Worm (Caenorhabditis elegans) whole organism, L3 larva: Measurements from ENCODE around the gene yars-2.
A peak's percentile ranks its signal among the peaks of the same experiment; 100 is the strongest.

Experiments
- aly-2 ChIP-seq: fragments of 150-350 bp; optimal IDR thresholded peaks from 2 replicates; lab custom pipeline; 2014; ENCODE audit warnings: missing biosample characterization, missing genetic modification characterization
- ama-1 ChIP-seq: fragments of 150-350 bp; optimal IDR thresholded peaks from 2 replicates; lab custom pipeline; 2018
- ceh-16 ChIP-seq: sonication (generic microtip); optimal IDR thresholded peaks from 2 replicates; lab custom pipeline; 2017; ENCODE audit warnings: missing biosample characterization, missing genetic modification characterization
- ceh-82 ChIP-seq: fragments of 150-350 bp; optimal IDR thresholded peaks from 2 replicates; lab custom pipeline; 2014; ENCODE audit warnings: missing biosample characterization, missing genetic modification characterization
- daf-12 ChIP-seq: fragments of 150-350 bp; optimal IDR thresholded peaks from 2 replicates; lab custom pipeline; 2014; ENCODE audit warnings: missing biosample characterization, missing genetic modification reagents, missing genetic modification characterization
- egl-27 ChIP-seq: sonication (generic microtip); optimal IDR thresholded peaks from 4 replicates; lab custom pipeline; 2017; ENCODE audit warnings: missing biosample characterization, missing genetic modification reagents, missing genetic modification characterization
- egl-5 ChIP-seq: fragments of 150-350 bp; optimal IDR thresholded peaks from 2 replicates; lab custom pipeline; 2017; ENCODE audit warnings: missing biosample characterization, missing genetic modification reagents, missing genetic modification characterization, inconsistent platforms
- elt-1 ChIP-seq: fragments of 150-350 bp; optimal IDR thresholded peaks from 2 replicates; lab custom pipeline; 2014; ENCODE audit warnings: missing biosample characterization, missing genetic modification characterization
- elt-2 ChIP-seq: sonication (generic microtip); optimal IDR thresholded peaks from 2 replicates; lab custom pipeline; 2016; ENCODE audit warnings: missing genetic modification reagents, mild to moderate bottlenecking, missing genetic modification characterization, missing compliant biosample characterization
- elt-3 ChIP-seq, 3 experiments: fragments of 150-350 bp in 1 of 3; sonication (generic microtip) in 2 of 3; optimal IDR thresholded peaks; 2 replicates in 2 of 3; 4 replicates in 1 of 3; lab custom pipeline; 2014 to 2017; ENCODE audit warnings: missing biosample characterization in 3 of 3, missing genetic modification characterization in 3 of 3
- fkh-10 ChIP-seq: sonication (generic microtip); optimal IDR thresholded peaks from 2 replicates; lab custom pipeline; 2017; ENCODE audit warnings: missing biosample characterization, missing genetic modification reagents, missing genetic modification characterization
- fkh-2 ChIP-seq: fragments of 150-350 bp; optimal IDR thresholded peaks from 2 replicates; lab custom pipeline; 2014; ENCODE audit warnings: missing biosample characterization, missing genetic modification reagents, missing genetic modification characterization
- fos-1 ChIP-seq: fragments of 150-350 bp; optimal IDR thresholded peaks from 2 replicates; lab custom pipeline; 2014; ENCODE audit warnings: missing biosample characterization, missing genetic modification characterization
- hmg-11 ChIP-seq: sonication (generic microtip); optimal IDR thresholded peaks from 2 replicates; lab custom pipeline; 2016; ENCODE audit warnings: missing genetic modification characterization, missing compliant biosample characterization
- lin-39 ChIP-seq: fragments of 150-350 bp; optimal IDR thresholded peaks from 2 replicates; lab custom pipeline; 2018; ENCODE audit warnings: missing biosample characterization, missing genetic modification reagents, missing genetic modification characterization
- lsy-12 ChIP-seq: sonication (generic microtip); optimal IDR thresholded peaks from 2 replicates; lab custom pipeline; 2016; ENCODE audit warnings: mild to moderate bottlenecking, missing genetic modification characterization, missing compliant biosample characterization
- mdl-1 ChIP-seq: fragments of 150-350 bp; optimal IDR thresholded peaks from 2 replicates; lab custom pipeline; 2014; ENCODE audit warnings: missing biosample characterization, missing genetic modification characterization
- nfya-1 ChIP-seq: sonication (generic microtip); optimal IDR thresholded peaks from 2 replicates; lab custom pipeline; 2017; ENCODE audit warnings: missing genetic modification characterization, mild to moderate bottlenecking, missing compliant biosample characterization, antibody characterized with exemption, moderate library complexity; ENCODE audit not compliant: insufficient read depth
- nhr-12 ChIP-seq: fragments of 150-350 bp; optimal IDR thresholded peaks from 2 replicates; lab custom pipeline; 2014; ENCODE audit warnings: missing biosample characterization, missing genetic modification characterization
- nhr-25 ChIP-seq: sonication (generic microtip); optimal IDR thresholded peaks from 2 replicates; lab custom pipeline; 2017; ENCODE audit warnings: missing biosample characterization, missing genetic modification characterization
- nhr-28 ChIP-seq: fragments of 150-350 bp; optimal IDR thresholded peaks from 2 replicates; lab custom pipeline; 2014; ENCODE audit warnings: missing biosample characterization, missing genetic modification characterization
- pha-4 ChIP-seq: fragments of 150-350 bp; optimal IDR thresholded peaks from 2 replicates; lab custom pipeline; 2014; ENCODE audit warnings: missing biosample characterization, missing genetic modification reagents, missing genetic modification characterization
- pqm-1 ChIP-seq: fragments of 150-350 bp; optimal IDR thresholded peaks from 2 replicates; lab custom pipeline; 2017; ENCODE audit warnings: missing biosample characterization, missing genetic modification characterization, inconsistent platforms
- sea-2 ChIP-seq: fragments of 150-350 bp; sonication (generic microtip); optimal IDR thresholded peaks from 4 replicates; lab custom pipeline; 2014; ENCODE audit warnings: missing biosample characterization, missing genetic modification reagents, missing genetic modification characterization
- skn-1 ChIP-seq: fragments of 150-350 bp; optimal IDR thresholded peaks from 2 replicates; lab custom pipeline; 2014; ENCODE audit warnings: missing biosample characterization, missing genetic modification characterization
- snpc-4 ChIP-seq: fragments of 150-350 bp; optimal IDR thresholded peaks from 2 replicates; lab custom pipeline; 2014; ENCODE audit warnings: missing biosample characterization, missing genetic modification characterization
- tbx-2 ChIP-seq: sonication (generic microtip); optimal IDR thresholded peaks from 2 replicates; lab custom pipeline; 2016; ENCODE audit warnings: mild to moderate bottlenecking, missing genetic modification characterization, missing compliant biosample characterization
- unc-62 ChIP-seq: fragments of 150-350 bp; sonication (generic microtip); optimal IDR thresholded peaks from 4 replicates; lab custom pipeline; 2014; ENCODE audit warnings: missing biosample characterization, missing genetic modification reagents, missing genetic modification characterization

yars-2 gene

ce11 chrIV:4686898-4687297 is 25.5 kb downstream of the yars-2 start:
- no peak for TF ChIP-seq aly-2 (tag; lab: Kevin White, UChicago)
- TF ChIP-seq nhr-25 (tag; lab: Kevin White, UChicago) = peak; percentile 48
- peak; percentile 18 for TF ChIP-seq elt-1

- TF ChIP-seq nfya-1 (tag; lab: Kevin White, UChicago) (peak; percentile 83), pqm-1 (tag; lab: Kevin White, UChicago) (no peak)
Observed at ce11 chrIV:4686291-4686830, 26.1 kb downstream of the yars-2 start.

DNA sequence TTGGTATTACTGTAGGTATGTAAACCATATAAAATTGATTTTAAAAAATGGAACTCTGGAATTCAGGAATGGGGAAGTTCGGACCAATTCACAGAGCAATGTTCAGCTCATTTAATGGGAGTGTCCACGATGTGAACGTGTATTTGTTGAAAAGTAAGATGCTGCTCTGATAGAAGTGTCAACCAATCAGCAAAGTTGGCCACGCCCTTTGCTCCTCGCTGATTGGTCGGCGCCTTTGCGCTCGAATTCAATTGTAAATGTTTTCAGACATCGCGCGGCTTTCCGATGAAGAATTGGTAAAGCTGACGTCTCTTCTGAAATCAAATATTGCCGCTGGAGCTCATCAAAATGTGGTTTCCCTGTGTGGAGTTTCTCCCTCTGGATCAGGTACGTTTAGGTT is 29.3 kb downstream of the yars-2 start:
- TF ChIP-seq tbx-2 (tag; lab: Kevin White, UChicago) (no peak), unc-62 (GFP tag; lab: Kevin White, UChicago) (no peak), nfya-1 (tag; lab: Kevin White, UChicago) (peak; percentile 59)

- TF ChIP-seq nhr-25 (tag; lab: Kevin White, UChicago) = no peak
- no peak for TF ChIP-seq elt-1
- TF ChIP-seq tbx-2 (tag; lab: Kevin White, UChicago) = no peak
- TF ChIP-seq sea-2 (GFP tag; lab: Kevin White, UChicago) = no peak
- no peak for TF ChIP-seq pha-4 (tag; lab: Kevin White, UChicago)
- TF ChIP-seq nhr-28 (tag; lab: Kevin White, UChicago) = no peak
- TF ChIP-seq aly-2 (tag; lab: Kevin White, UChicago) = no peak
- TF ChIP-seq ceh-82 (tag; lab: Kevin White, UChicago) = no peak
- no peak for TF ChIP-seq mdl-1
- no peak for TF ChIP-seq fos-1 (tag; lab: Kevin White, UChicago)
- no peak for TF ChIP-seq elt-3 (tag; optimal IDR thresholded peaks at IDR 0.05; lab: Kevin White, UChicago)
- TF ChIP-seq ceh-16 (tag; lab: Kevin White, UChicago) = no peak
- no peak for TF ChIP-seq pqm-1 (tag; lab: Kevin White, UChicago)
- TF ChIP-seq, all 47 proteins: peak for 0
Observed at ce11 chrIV:4678718-4679117, 33.7 kb downstream of the yars-2 start, which contains the start of gene kin-36. Gene kin-36, plus strand, starts transcription at chrIV:4679018.

DNA sequence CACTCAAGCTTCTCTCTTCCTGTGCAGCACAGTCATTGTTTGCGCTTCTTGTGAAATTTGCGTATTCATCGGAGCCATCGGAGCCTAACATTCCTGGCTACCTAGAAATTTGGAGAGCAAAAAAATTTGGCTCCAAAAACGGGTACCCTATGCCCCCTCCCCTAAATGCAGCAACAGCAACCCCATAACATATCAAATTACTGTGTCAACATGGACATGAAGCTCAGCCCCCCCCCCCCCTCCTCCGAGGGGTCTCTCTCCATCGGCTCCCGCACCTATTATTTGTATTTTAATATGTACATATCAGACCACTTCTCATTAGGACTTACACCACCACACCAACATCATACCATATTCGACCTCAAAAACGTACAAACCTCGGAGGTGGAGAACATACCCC is 38.1 kb downstream of the yars-2 start:
- TF ChIP-seq ama-1 = no peak
- peak; percentile 26 for TF ChIP-seq pha-4 (tag; lab: Kevin White, UChicago)

DNA sequence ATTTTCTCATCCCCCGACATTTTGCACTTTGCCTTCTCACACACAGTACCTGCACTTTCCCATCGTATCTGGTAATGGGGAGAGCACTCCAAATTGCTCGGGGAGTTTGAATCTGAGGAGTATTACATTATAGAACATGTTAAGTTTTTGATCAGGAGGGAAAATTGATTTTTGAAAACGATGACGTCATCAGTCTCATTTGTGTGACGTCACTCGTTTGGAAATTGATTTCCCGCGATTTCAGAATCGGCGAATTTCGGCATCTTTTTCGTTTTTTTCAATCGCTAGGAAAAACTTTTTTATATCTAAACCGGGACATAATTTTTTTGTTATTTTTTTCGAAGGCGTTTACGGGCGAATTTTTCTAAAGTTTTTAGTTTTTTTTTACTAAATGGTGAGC is 39.1 kb downstream of the yars-2 start:
- TF ChIP-seq egl-5 (tag; lab: Kevin White, UChicago) = no peak
- TF ChIP-seq skn-1 (tag; lab: Kevin White, UChicago) = no peak
- no peak for TF ChIP-seq nhr-12 (tag; lab: Kevin White, UChicago)

DNA sequence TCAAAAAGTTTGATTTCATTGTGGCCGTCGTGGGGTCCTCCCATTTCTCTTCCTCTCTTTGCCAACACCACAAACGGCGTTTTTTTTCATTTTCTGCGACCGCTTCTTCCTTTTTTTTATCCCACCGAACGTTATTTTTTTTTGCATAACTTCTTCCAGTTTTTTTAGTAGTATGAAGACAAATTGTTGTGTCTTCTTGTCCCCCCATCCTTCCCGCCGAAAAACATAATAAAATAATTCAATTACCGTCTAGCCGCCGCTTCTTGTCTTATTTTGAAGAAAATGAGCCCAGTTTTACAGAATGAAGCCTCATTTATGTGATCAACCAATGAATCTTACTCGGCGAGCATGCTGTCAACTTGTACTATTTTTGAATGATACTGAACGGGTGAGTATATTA is 43.2 kb downstream of the yars-2 start, which contains the start of gene F29B9.12:
F29B9.12 (plus strand) TSS at position 301 of the 400 bp plus-strand sequence.
- no peak for TF ChIP-seq egl-27 (tag; lab: Kevin White, UChicago)
- TF ChIP-seq lsy-12 (tag; lab: Kevin White, UChicago) = no peak
- no peak for TF ChIP-seq lin-39 (tag; lab: Kevin White, UChicago)
- no peak for TF ChIP-seq fkh-10 (GFP tag; lab: Kevin White, UChicago)
- no peak for TF ChIP-seq daf-12 (tag; lab: Kevin White, UChicago)
- no peak for TF ChIP-seq elt-1
- no peak for TF ChIP-seq aly-2 (tag; lab: Kevin White, UChicago)
- TF ChIP-seq pha-4 (tag; lab: Kevin White, UChicago) = no peak
- no peak for TF ChIP-seq ceh-82 (tag; lab: Kevin White, UChicago)
- TF ChIP-seq fkh-2 (tag; lab: Kevin White, UChicago) = no peak
- no peak for TF ChIP-seq nfya-1 (tag; lab: Kevin White, UChicago)
- no peak for TF ChIP-seq elt-2 (tag; lab: Kevin White, UChicago)
- no peak for TF ChIP-seq ama-1
- no peak for TF ChIP-seq hmg-11 (tag; lab: Kevin White, UChicago)
- TF ChIP-seq snpc-4 (tag; lab: Kevin White, UChicago) = no peak
